Fruit fly (Drosophila melanogaster) whole organism, larva: ENCODE data around the gene CG15368.

Source experiments
- noc ChIP-seq: fragments of 200-800 bp; sonication (Bioruptor generic); optimal IDR thresholded peaks from 3 replicates; lab custom pipeline; 2019; ENCODE audit warnings: missing biosample characterization, mild to moderate bottlenecking, missing genetic modification characterization, moderate library complexity

Gene CG15368

dm6 chrX:9215485-9215884 lies at the start of gene CG15368:
TSS of gene CG15368 (plus strand) at chrX:9215785.
- TF ChIP-seq noc (tag; lab: Kevin White, UChicago): no peak

- no peak for TF ChIP-seq noc (tag; lab: Kevin White, UChicago)
Measured at dm6 chrX:9168273-9168672, 47.3 kb upstream of the CG15368 start.

- no peak for TF ChIP-seq noc (tag; lab: Kevin White, UChicago)
Measured at dm6 chrX:9187429-9187828, 28.2 kb upstream of the CG15368 start.

dm6 chrX:9190555-9191184 lies 24.9 kb upstream of the CG15368 start, which contains the start of gene CG12115:
TSS of gene CG12115 (minus strand) at chrX:9190605.
- no peak for TF ChIP-seq noc (tag; lab: Kevin White, UChicago)

- no peak for TF ChIP-seq noc (tag; lab: Kevin White, UChicago)
Measured at dm6 chrX:9191357-9191756, 24.2 kb upstream of the CG15368 start, which contains the start of gene CG12057. TSS of gene CG12057 (plus strand) at chrX:9191657.

- TF ChIP-seq noc (tag; lab: Kevin White, UChicago): no peak
Measured at dm6 chrX:9192429-9192828, 23.2 kb upstream of the CG15368 start, which contains the start of gene CG12056. TSS of gene CG12056 (plus strand) at chrX:9192669.

- TF ChIP-seq noc (tag; lab: Kevin White, UChicago): peak; percentile 30
Measured at dm6 chrX:9193604-9194003, 22.0 kb upstream of the CG15368 start, which contains the start of gene CG12106. TSS of gene CG12106 (plus strand) at chrX:9193898.

- TF ChIP-seq noc (tag; lab: Kevin White, UChicago): no peak
Measured at dm6 chrX:9195311-9195710, 20.3 kb upstream of the CG15368 start.

- TF ChIP-seq noc (tag; lab: Kevin White, UChicago): peak; percentile 68
Measured at dm6 chrX:9196362-9196761, 19.2 kb upstream of the CG15368 start, which contains the start of gene CG12118. TSS of gene CG12118 (minus strand) at chrX:9196414.

dm6 chrX:9200234-9200633 lies 15.4 kb upstream of the CG15368 start:
- no peak for TF ChIP-seq noc (tag; lab: Kevin White, UChicago)

dm6 chrX:9201080-9201479 lies 14.5 kb upstream of the CG15368 start:
- no peak for TF ChIP-seq noc (tag; lab: Kevin White, UChicago)

- peak; percentile 91 for TF ChIP-seq noc (tag; lab: Kevin White, UChicago)
Measured at dm6 chrX:9201866-9202681, 13.5 kb upstream of the CG15368 start.

dm6 chrX:9210787-9211186 lies 4.8 kb upstream of the CG15368 start, which contains the start of gene SmydA-9:
TSS of gene SmydA-9 (minus strand) at chrX:9210887.
- TF ChIP-seq noc (tag; lab: Kevin White, UChicago): no peak

dm6 chrX:9214576-9214975 lies 1.0 kb upstream of the CG15368 start, which contains the start of gene Obp8a:
TSS of gene Obp8a (plus strand) at chrX:9214876.
- no peak for TF ChIP-seq noc (tag; lab: Kevin White, UChicago)

dm6 chrX:9216572-9216971 lies 987 bp downstream of the CG15368 start, which contains the start of gene CG15369:
TSS of gene CG15369 (plus strand) at chrX:9216872.
- TF ChIP-seq noc (tag; lab: Kevin White, UChicago): no peak

- no peak for TF ChIP-seq noc (tag; lab: Kevin White, UChicago)
Measured at dm6 chrX:9220434-9220833, 4.8 kb downstream of the CG15368 start.
